Worm (Caenorhabditis elegans) whole organism, L4/young adult: ENCODE measurements around the gene F45E12.6.

Experiments used
- W03F9.2 ChIP-seq: fragments of 150-350 bp; optimal IDR thresholded peaks from 2 replicates; lab custom pipeline; 2014; ENCODE audit warnings: missing biosample characterization, missing genetic modification characterization
- dao-5 ChIP-seq: sonication (generic microtip); optimal IDR thresholded peaks from 2 replicates; lab custom pipeline; 2016; ENCODE audit warnings: missing genotype, missing genetic modification characterization, moderate library complexity, missing compliant biosample characterization
- him-1 ChIP-seq: sonication (generic microtip); optimal IDR thresholded peaks from 2 replicates; lab custom pipeline; 2016; ENCODE audit warnings: missing genotype, missing genetic modification reagents, missing genetic modification characterization, missing compliant biosample characterization

The F45E12.6 gene

ce11 chrII:7314083-7314482, at the start of gene F45E12.6:
TSS of gene F45E12.6 (minus strand) at chrII:7314183.
- TF ChIP-seq him-1 (tag; lab: Kevin White, UChicago), result no peak
- no peak for TF ChIP-seq W03F9.2
- TF ChIP-seq dao-5 (tag; lab: Kevin White, UChicago), result no peak

ce11 chrII:7358489-7358943, 44.5 kb upstream of the F45E12.6 start, which contains the start of gene insc-1:
TSS of gene insc-1 (plus strand) at chrII:7358893.
- no peak for TF ChIP-seq W03F9.2
- no peak for TF ChIP-seq dao-5 (tag; lab: Kevin White, UChicago)
- TF ChIP-seq him-1 (tag; lab: Kevin White, UChicago), result no peak

ce11 chrII:7357176-7357575, 43.2 kb upstream of the F45E12.6 start:
- no peak for TF ChIP-seq W03F9.2
- no peak for TF ChIP-seq dao-5 (tag; lab: Kevin White, UChicago)
- TF ChIP-seq him-1 (tag; lab: Kevin White, UChicago), result no peak

- TF ChIP-seq him-1 (tag; lab: Kevin White, UChicago) (no peak), dao-5 (tag; lab: Kevin White, UChicago) (no peak), W03F9.2 (no peak)
Observed at ce11 chrII:7356773-7357172, 42.8 kb upstream of the F45E12.6 start.

ce11 chrII:7356326-7356725, 42.3 kb upstream of the F45E12.6 start, which contains the start of gene haf-2:
TSS of gene haf-2 (minus strand) at chrII:7356426.
- TF ChIP-seq W03F9.2, result no peak
- TF ChIP-seq dao-5 (tag; lab: Kevin White, UChicago), result no peak
- TF ChIP-seq him-1 (tag; lab: Kevin White, UChicago), result no peak

ce11 chrII:7353027-7353426, 39.0 kb upstream of the F45E12.6 start:
- no peak for TF ChIP-seq dao-5 (tag; lab: Kevin White, UChicago)

- TF ChIP-seq W03F9.2 (no peak), him-1 (tag; lab: Kevin White, UChicago) (no peak), dao-5 (tag; lab: Kevin White, UChicago) (no peak)
Observed at ce11 chrII:7352507-7352906, 38.5 kb upstream of the F45E12.6 start, which contains the start of gene hsp-4. TSS of gene hsp-4 (minus strand) at chrII:7352645.

- TF ChIP-seq him-1 (tag; lab: Kevin White, UChicago) (no peak), dao-5 (tag; lab: Kevin White, UChicago) (no peak), W03F9.2 (no peak)
Observed at ce11 chrII:7348063-7348462, 34.1 kb upstream of the F45E12.6 start.

- TF ChIP-seq dao-5 (tag; lab: Kevin White, UChicago) (no peak), him-1 (tag; lab: Kevin White, UChicago) (no peak), W03F9.2 (no peak)
Observed at ce11 chrII:7345858-7346257, 31.9 kb upstream of the F45E12.6 start.

- TF ChIP-seq dao-5 (tag; lab: Kevin White, UChicago) (no peak), W03F9.2 (no peak), him-1 (tag; lab: Kevin White, UChicago) (no peak)
Observed at ce11 chrII:7343668-7344067, 29.7 kb upstream of the F45E12.6 start.

ce11 chrII:7342884-7343283, 28.9 kb upstream of the F45E12.6 start:
- TF ChIP-seq W03F9.2, result no peak
- no peak for TF ChIP-seq him-1 (tag; lab: Kevin White, UChicago)
- no peak for TF ChIP-seq dao-5 (tag; lab: Kevin White, UChicago)

ce11 chrII:7341572-7342303, 27.8 kb upstream of the F45E12.6 start:
- TF ChIP-seq dao-5 (tag; lab: Kevin White, UChicago) (no peak), him-1 (tag; lab: Kevin White, UChicago) (no peak), W03F9.2 (no peak)

ce11 chrII:7340703-7341102, 26.7 kb upstream of the F45E12.6 start:
- TF ChIP-seq dao-5 (tag; lab: Kevin White, UChicago), result no peak
- no peak for TF ChIP-seq W03F9.2
- TF ChIP-seq him-1 (tag; lab: Kevin White, UChicago), result no peak

- TF ChIP-seq him-1 (tag; lab: Kevin White, UChicago), result no peak
- TF ChIP-seq dao-5 (tag; lab: Kevin White, UChicago), result no peak
- no peak for TF ChIP-seq W03F9.2
Observed at ce11 chrII:7338995-7339394, 25.0 kb upstream of the F45E12.6 start, which contains the start of gene nhr-21. TSS of gene nhr-21 (plus strand) at chrII:7339229.

- TF ChIP-seq W03F9.2 (peak; percentile 54), dao-5 (tag; lab: Kevin White, UChicago) (no peak)
Observed at ce11 chrII:7337469-7337893, 23.5 kb upstream of the F45E12.6 start.
